Worm (Caenorhabditis elegans) whole organism, midembryonic: ENCODE data around the gene K09C6.3.
"Not testable (repeated sequence)": the region's sequence is repeated elsewhere in the genome, so short reads cannot be mapped to it uniquely, and the experiment has no call there.

ENCODE experiments used
- T22C8.4 ChIP-seq: fragments of 200-800 bp; sonication (Bioruptor generic); IDR thresholded peaks from 2 replicates; pipeline ENCODE4 v1.3.6; 2022; ENCODE audit warnings: missing genetic modification characterization, missing compliant biosample characterization
- cog-1 ChIP-seq: sonication (generic microtip); optimal IDR thresholded peaks from 2 replicates; lab custom pipeline; 2016; ENCODE audit warnings: missing genetic modification characterization, missing compliant biosample characterization
- flt-1 ChIP-seq: fragments of 200-800 bp; sonication (Bioruptor generic); IDR thresholded peaks from 2 replicates; pipeline ENCODE4 v1.3.6; 2022; ENCODE audit warnings: missing genetic modification characterization, missing compliant biosample characterization
- klf-2 ChIP-seq: fragments of 200-800 bp; sonication (Bioruptor generic); conservative IDR thresholded peaks from 2 replicates; pipeline ENCODE4 v1.3.6; 2022; ENCODE audit warnings: missing genetic modification reagents, missing genetic modification characterization, missing compliant biosample characterization
- med-1 ChIP-seq: sonication (generic microtip); optimal IDR thresholded peaks from 2 replicates; lab custom pipeline; 2017; ENCODE audit warnings: missing genetic modification characterization, mild to moderate bottlenecking, missing compliant biosample characterization, antibody characterized with exemption, missing genetic modification reagents; ENCODE audit not compliant: insufficient read depth
- ref-1 ChIP-seq: fragments of 200-800 bp; sonication (Bioruptor generic); conservative IDR thresholded peaks from 2 replicates; pipeline ENCODE4 v1.3.6; 2022; ENCODE audit warnings: missing genetic modification reagents, missing genetic modification characterization, missing compliant biosample characterization
- tab-1 ChIP-seq: fragments of 200-800 bp; sonication (Bioruptor generic); IDR thresholded peaks from 2 replicates; pipeline ENCODE4 v1.3.6; 2022; ENCODE audit warnings: missing genetic modification characterization, missing compliant biosample characterization
- ztf-23 ChIP-seq: fragments of 200-800 bp; sonication (Bioruptor generic); IDR thresholded peaks from 2 replicates; pipeline ENCODE4 v1.3.6; 2022; ENCODE audit warnings: missing genetic modification reagents, missing genetic modification characterization, missing compliant biosample characterization
- ztf-29 ChIP-seq: fragments of 200-800 bp; sonication (Bioruptor generic); IDR thresholded peaks from 2 replicates; pipeline ENCODE4 v1.3.6; 2022; ENCODE audit warnings: missing genetic modification reagents, missing genetic modification characterization, missing compliant biosample characterization

Gene K09C6.3

ce11 chrV:890423-890822 is 38.1 kb downstream of the K09C6.3 start, which contains the start of gene srlf-21:
Gene srlf-21, minus strand, starts transcription at chrV:890523.
- TF ChIP-seq ref-1 (GFP tag; lab: Robert Waterston, UW) (no peak), T22C8.4 (GFP tag; lab: Robert Waterston, UW) (no peak), med-1 (GFP tag; lab: Kevin White, UChicago) (no peak), ztf-29 (GFP tag; lab: Robert Waterston, UW) (no peak), ztf-23 (GFP tag; lab: Robert Waterston, UW) (no peak), tab-1 (GFP tag; lab: Robert Waterston, UW) (no peak), cog-1 (tag; lab: Kevin White, UChicago) (no peak), klf-2 (GFP tag; lab: Robert Waterston, UW) (no peak), flt-1 (GFP tag; lab: Robert Waterston, UW) (no peak)

DNA sequence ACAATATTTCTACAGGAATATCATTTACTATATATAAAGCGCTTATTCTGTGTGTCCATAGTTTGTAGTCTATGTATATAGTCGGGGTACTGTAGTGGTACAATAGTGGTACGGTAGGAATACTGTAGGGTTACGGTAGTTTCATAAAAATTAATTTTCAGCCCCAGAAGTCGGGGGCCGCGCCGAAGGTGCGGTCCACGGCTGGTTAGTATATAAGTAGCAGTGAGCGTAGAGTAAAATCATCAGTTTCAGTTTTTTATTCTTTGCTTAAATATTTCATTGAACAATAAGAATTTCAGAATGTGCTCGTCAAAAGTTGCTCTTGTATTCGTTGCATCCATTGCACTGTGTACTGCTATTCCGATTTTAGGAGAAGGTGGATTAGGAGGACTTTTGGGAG is 38.6 kb downstream of the K09C6.3 start, which contains the start of gene srlf-22:
Gene srlf-22, plus strand, starts transcription at position 301 of the 400 bp plus-strand sequence.
- not testable (repeated sequence) for TF ChIP-seq ref-1 (GFP tag; lab: Robert Waterston, UW); tab-1 (GFP tag; lab: Robert Waterston, UW); cog-1 (tag; lab: Kevin White, UChicago)

DNA sequence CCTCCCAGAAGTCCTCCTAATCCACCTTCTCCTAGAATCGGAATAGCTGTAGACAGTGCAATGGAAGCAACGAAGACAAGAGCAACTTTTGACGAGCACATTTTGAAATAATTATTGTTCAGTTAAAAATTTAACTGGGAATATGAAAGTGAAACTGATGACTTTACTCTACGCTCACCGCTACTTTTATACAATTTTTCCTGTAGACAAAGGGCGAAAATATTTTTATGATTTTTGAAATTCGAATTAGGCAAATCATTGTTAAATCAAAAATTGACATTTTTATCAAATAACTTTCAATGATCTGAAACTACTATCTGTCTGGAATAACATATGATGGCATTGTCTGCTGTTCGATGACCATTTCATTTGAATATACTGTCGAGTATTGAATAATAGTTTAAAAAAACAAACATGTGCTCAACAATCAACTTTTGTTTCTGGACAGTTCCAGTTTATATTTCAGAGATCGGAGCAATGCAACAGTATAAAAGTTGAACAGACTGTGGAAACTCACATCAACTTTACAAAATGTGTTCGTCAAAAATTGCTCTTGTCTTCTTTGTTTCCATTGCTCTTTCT is 41.2 kb downstream of the K09C6.3 start, which contains the start of the genes srlf-23 and srlf-20:
Gene srlf-23, minus strand, starts transcription at position 101 of the 582 bp plus-strand sequence.
Gene srlf-20, plus strand, starts transcription at position 532 of the 582 bp plus-strand sequence.
- TF ChIP-seq klf-2 (GFP tag; lab: Robert Waterston, UW) (no peak), flt-1 (GFP tag; lab: Robert Waterston, UW) (no peak), ztf-23 (GFP tag; lab: Robert Waterston, UW) (no peak), ztf-29 (GFP tag; lab: Robert Waterston, UW) (no peak), cog-1 (tag; lab: Kevin White, UChicago) (no peak)

- TF ChIP-seq ref-1 (GFP tag; lab: Robert Waterston, UW) = no peak
- TF ChIP-seq flt-1 (GFP tag; lab: Robert Waterston, UW) = no peak
- TF ChIP-seq klf-2 (GFP tag; lab: Robert Waterston, UW) = no peak
- TF ChIP-seq cog-1 (tag; lab: Kevin White, UChicago) = no peak
- TF ChIP-seq ztf-29 (GFP tag; lab: Robert Waterston, UW) = no peak
- no peak for TF ChIP-seq T22C8.4 (GFP tag; lab: Robert Waterston, UW)
- no peak for TF ChIP-seq med-1 (GFP tag; lab: Kevin White, UChicago)
- no peak for TF ChIP-seq ztf-23 (GFP tag; lab: Robert Waterston, UW)
- no peak for TF ChIP-seq tab-1 (GFP tag; lab: Robert Waterston, UW)
Measured at ce11 chrV:899087-899486, 46.8 kb downstream of the K09C6.3 start, which contains the start of gene nas-32. Gene nas-32, minus strand, starts transcription at chrV:899187.
